Fruit fly (Drosophila melanogaster): ENCODE data around the gene CG5866.

DNA sequence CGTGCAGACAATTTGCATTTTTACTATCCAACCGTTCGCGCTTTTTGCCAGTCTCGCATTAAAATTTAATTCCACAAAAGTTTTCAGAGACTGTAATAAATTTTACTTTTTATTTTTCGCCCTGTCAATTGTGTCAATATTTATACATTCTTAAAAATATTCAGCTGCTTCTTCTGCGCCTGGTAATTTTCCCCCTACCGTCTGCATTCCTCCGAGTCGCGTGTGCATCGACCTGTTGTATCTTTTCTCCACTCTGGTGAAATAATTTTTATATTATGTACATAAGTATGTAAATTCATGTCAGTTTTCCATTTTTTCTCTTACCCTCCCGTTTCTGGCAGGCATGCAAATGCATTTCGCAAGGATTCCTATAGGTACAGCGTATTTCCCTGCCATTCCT, 12.4 kb upstream of the CG5866 start, which contains the start of gene CG34279:
- TF ChIP-seq CG10147 (GFP tag; optimal IDR thresholded peaks at IDR 0.05): no peak
- no peak for TF ChIP-seq CG6791 (GFP tag; IDR thresholded peaks at IDR 0.05; ENCODE audit: partially characterized antibody)
- no peak for TF ChIP-seq Hand (GFP tag; optimal IDR thresholded peaks at IDR 0.05)
- no peak for TF ChIP-seq pros (GFP tag; optimal IDR thresholded peaks at IDR 0.05)
- no peak for TF ChIP-seq tx (GFP tag; optimal IDR thresholded peaks at IDR 0.05)
- no peak for TF ChIP-seq caup (GFP tag; optimal IDR thresholded peaks at IDR 0.05; ENCODE audit: severe bottlenecking)
- no peak for TF ChIP-seq Rx (GFP tag; IDR thresholded peaks at IDR 0.05)
- no peak for TF ChIP-seq pho (GFP tag; optimal IDR thresholded peaks at IDR 0.05)
